ENCODE assay signal across 5 worm cellular contexts in genomic region chrV:4483049-4483507, ce11.
A peak's percentile ranks its signal among the peaks of the same experiment; 100 is the strongest.
TF ChIP-seq lines count a peak whose summit lies in the region.

Gene exc-15, plus strand, starts transcription at chrV:4483459.

TF ChIP-seq in whole organism, L1 larva, 84 proteins besides CTCF, POLR2A, EP300 and RAD21 (continues in another document):
- no peak for TF ChIP-seq isw-1 (GFP tag; IDR thresholded peaks at IDR 0.05; lab: Robert Waterston, UW)
- TF ChIP-seq nhr-47 (tag; optimal IDR thresholded peaks at IDR 0.05; lab: Kevin White, UChicago) = no peak
- no peak for TF ChIP-seq lin-13 (GFP tag; optimal IDR thresholded peaks at IDR 0.05; lab: Kevin White, UChicago)
- no peak for TF ChIP-seq egl-27 (tag; optimal IDR thresholded peaks at IDR 0.05; lab: Kevin White, UChicago)
- no peak for TF ChIP-seq C16A3.4 (tag; optimal IDR thresholded peaks at IDR 0.05; lab: Kevin White, UChicago)
- TF ChIP-seq efl-3 (GFP tag; optimal IDR thresholded peaks at IDR 0.05; lab: Kevin White, UChicago) = no peak
- TF ChIP-seq jun-1 (tag; optimal IDR thresholded peaks at IDR 0.05; lab: Kevin White, UChicago) = no peak
- peak; percentile 72 for TF ChIP-seq lin-14 (GFP tag; optimal IDR thresholded peaks at IDR 0.05; lab: Kevin White, UChicago)
- peak in 1 of 6 experiments; percentile 58 for TF ChIP-seq elt-3 (tag; optimal IDR thresholded peaks at IDR 0.05; lab: Kevin White, UChicago)
- TF ChIP-seq hpl-2 (GFP tag; optimal IDR thresholded peaks at IDR 0.05; lab: Kevin White, UChicago) = no peak
- no peak for TF ChIP-seq ceh-88 (GFP tag; IDR thresholded peaks at IDR 0.05; lab: Robert Waterston, UW)
- no peak for TF ChIP-seq ets-5 (GFP tag; IDR thresholded peaks at IDR 0.05; lab: Robert Waterston, UW)
- no peak for TF ChIP-seq xbp-1 (tag; optimal IDR thresholded peaks at IDR 0.05; lab: Kevin White, UChicago)
- peak; percentile 40 for TF ChIP-seq nhr-71 (tag; optimal IDR thresholded peaks at IDR 0.05; lab: Kevin White, UChicago)
- TF ChIP-seq nhr-20 (tag; optimal IDR thresholded peaks at IDR 0.05; lab: Kevin White, UChicago) = peak; percentile 63
- no peak for TF ChIP-seq ztf-11 (tag; optimal IDR thresholded peaks at IDR 0.05; lab: Kevin White, UChicago)
- TF ChIP-seq nhr-12 (tag; optimal IDR thresholded peaks at IDR 0.05; lab: Kevin White, UChicago) = no peak
- TF ChIP-seq lin-15B (tag; optimal IDR thresholded peaks at IDR 0.05; lab: Kevin White, UChicago) = no peak
- no peak for TF ChIP-seq nhr-84 (tag; optimal IDR thresholded peaks at IDR 0.05; lab: Kevin White, UChicago)

TF ChIP-seq in whole organism, L2 larva, 48 proteins besides CTCF, POLR2A, EP300 and RAD21 (continues in another document):
- TF ChIP-seq sma-9 (GFP tag; optimal IDR thresholded peaks at IDR 0.05; lab: Kevin White, UChicago) (peak; percentile 35), sma-9 (tag; optimal IDR thresholded peaks at IDR 0.05; lab: Kevin White, UChicago) (no peak), gmeb-1 (tag; optimal IDR thresholded peaks at IDR 0.05; lab: Kevin White, UChicago) (peak; percentile 15), alr-1 (tag; optimal IDR thresholded peaks at IDR 0.05; lab: Kevin White, UChicago) (no peak), ztf-4 (tag; optimal IDR thresholded peaks at IDR 0.05; lab: Kevin White, UChicago) (no peak), nhr-237 (tag; optimal IDR thresholded peaks at IDR 0.05; lab: Kevin White, UChicago) (no peak), Y55F3AM.14 (GFP tag; optimal IDR thresholded peaks at IDR 0.05; lab: Kevin White, UChicago) (peak; percentile 29), ceh-16 (tag; optimal IDR thresholded peaks at IDR 0.05; lab: Kevin White, UChicago) (no peak), dmd-4 (tag; optimal IDR thresholded peaks at IDR 0.05; lab: Kevin White, UChicago) (no peak), elt-1 (tag; optimal IDR thresholded peaks at IDR 0.05; lab: Kevin White, UChicago) (no peak), fos-1 (tag; optimal IDR thresholded peaks at IDR 0.05; lab: Kevin White, UChicago) (peak; percentile 77), egl-27 (tag; optimal IDR thresholded peaks at IDR 0.05; lab: Kevin White, UChicago) (no peak), mab-5 (tag; optimal IDR thresholded peaks at IDR 0.05; lab: Kevin White, UChicago) (no peak), lin-39 (tag; optimal IDR thresholded peaks at IDR 0.05; lab: Kevin White, UChicago) (no peak), sem-4 (tag; optimal IDR thresholded peaks at IDR 0.05; lab: Kevin White, UChicago) (no peak), snpc-4 (tag; optimal IDR thresholded peaks at IDR 0.05; lab: Kevin White, UChicago) (no peak), F13H6.1 (tag; optimal IDR thresholded peaks at IDR 0.05; lab: Kevin White, UChicago) (peak; percentile 4), nhr-6 (tag; optimal IDR thresholded peaks at IDR 0.05; lab: Kevin White, UChicago) (no peak), nhr-21 (tag; optimal IDR thresholded peaks at IDR 0.05; lab: Kevin White, UChicago) (peak; percentile 49), blmp-1 (tag; optimal IDR thresholded peaks at IDR 0.05; lab: Kevin White, UChicago; ENCODE audit: insufficient read depth) (peak; percentile 56)

TF ChIP-seq in whole organism, L3 larva, 47 proteins besides CTCF, POLR2A, EP300 and RAD21:
- TF ChIP-seq nhr-67 (tag; optimal IDR thresholded peaks at IDR 0.05; lab: Kevin White, UChicago) (no peak), pqm-1 (tag; optimal IDR thresholded peaks at IDR 0.05; lab: Kevin White, UChicago) (peak; percentile 48), nhr-43 (tag; optimal IDR thresholded peaks at IDR 0.05; lab: Kevin White, UChicago; ENCODE audit: poor library complexity, severe bottlenecking) (peak; percentile 24), ceh-28 (tag; optimal IDR thresholded peaks at IDR 0.05; lab: Kevin White, UChicago) (peak; percentile 11), elt-2 (tag; optimal IDR thresholded peaks at IDR 0.05; lab: Kevin White, UChicago) (peak; percentile 91), nhr-23 (tag; optimal IDR thresholded peaks at IDR 0.05; lab: Kevin White, UChicago) (peak; percentile 25), fkh-2 (tag; optimal IDR thresholded peaks at IDR 0.05; lab: Kevin White, UChicago) (no peak), pha-4 (tag; optimal IDR thresholded peaks at IDR 0.05; lab: Kevin White, UChicago) (peak; percentile 18)

TF ChIP-seq in whole organism, L4 larva, 104 proteins besides CTCF, POLR2A, EP300 and RAD21 (continues in another document):
- TF ChIP-seq php-3 (GFP tag; IDR thresholded peaks at IDR 0.05; lab: Robert Waterston, UW) (no peak), ZK337.2 (GFP tag; IDR thresholded peaks at IDR 0.05; lab: Robert Waterston, UW) (no peak), dmd-8 (GFP tag; IDR thresholded peaks at IDR 0.05; lab: Robert Waterston, UW) (no peak), mxl-3 (GFP tag; optimal IDR thresholded peaks at IDR 0.05; lab: Kevin White, UChicago) (peak; percentile 26), hlh-11 (tag; optimal IDR thresholded peaks at IDR 0.05; lab: Kevin White, UChicago) (peak; percentile 86), F26F4.8 (GFP tag; conservative IDR thresholded peaks at IDR 0.05; lab: Robert Waterston, UW) (no peak), daf-12 (tag; optimal IDR thresholded peaks at IDR 0.05; lab: Kevin White, UChicago) (no peak), mdl-1 (tag; optimal IDR thresholded peaks at IDR 0.05; lab: Kevin White, UChicago) (peak in 1 of 2 experiments; percentile 43), zip-11 (GFP tag; IDR thresholded peaks at IDR 0.05; lab: Robert Waterston, UW) (no peak), attf-4 (tag; optimal IDR thresholded peaks at IDR 0.05; lab: Kevin White, UChicago) (no peak), madf-5 (GFP tag; IDR thresholded peaks at IDR 0.05; lab: Robert Waterston, UW) (no peak), mxl-2 (GFP tag; conservative IDR thresholded peaks at IDR 0.05; lab: Robert Waterston, UW) (no peak), hlh-30 (tag; optimal IDR thresholded peaks at IDR 0.05; lab: Kevin White, UChicago; ENCODE audit: insufficient read depth) (peak; percentile 66), nhr-48 (tag; optimal IDR thresholded peaks at IDR 0.05; lab: Kevin White, UChicago) (no peak), spr-1 (tag; optimal IDR thresholded peaks at IDR 0.05; lab: Kevin White, UChicago) (no peak), T26A8.4 (GFP tag; IDR thresholded peaks at IDR 0.05; lab: Robert Waterston, UW) (no peak), ctbp-1 (GFP tag; IDR thresholded peaks at IDR 0.05; lab: Robert Waterston, UW) (no peak), ZK546.5 (tag; optimal IDR thresholded peaks at IDR 0.05; lab: Kevin White, UChicago) (no peak), snpc-4 (tag; optimal IDR thresholded peaks at IDR 0.05; lab: Kevin White, UChicago) (no peak), ceh-20 (GFP tag; IDR thresholded peaks at IDR 0.05; lab: Robert Waterston, UW) (no peak), egl-43 (GFP tag; IDR thresholded peaks at IDR 0.05; lab: Robert Waterston, UW) (no peak), dve-1 (tag; optimal IDR thresholded peaks at IDR 0.05; lab: Kevin White, UChicago; ENCODE audit: insufficient read depth) (peak; percentile 68), gei-8 (GFP tag; optimal IDR thresholded peaks at IDR 0.05; lab: Kevin White, UChicago) (no peak), pqm-1 (tag; optimal IDR thresholded peaks at IDR 0.05; lab: Kevin White, UChicago) (peak; percentile 80), dmd-6 (GFP tag; IDR thresholded peaks at IDR 0.05; lab: Robert Waterston, UW) (peak; percentile 68), Y105C5A.15 (GFP tag; IDR thresholded peaks at IDR 0.05; lab: Robert Waterston, UW) (no peak), R02D3.7 (tag; optimal IDR thresholded peaks at IDR 0.05; lab: Kevin White, UChicago) (no peak)

TF ChIP-seq in whole organism, young adult, 124 proteins besides CTCF, POLR2A, EP300 and RAD21 (continues in another document):
- TF ChIP-seq pha-4 (tag; optimal IDR thresholded peaks at IDR 0.05; lab: Kevin White, UChicago) (peak; percentile 61), pbrm-1 (GFP tag; IDR thresholded peaks at IDR 0.05; lab: Robert Waterston, UW) (no peak), F22D6.2 (tag; optimal IDR thresholded peaks at IDR 0.05; lab: Kevin White, UChicago) (no peak), ekl-4 (GFP tag; IDR thresholded peaks at IDR 0.05; lab: Robert Waterston, UW) (no peak), akir-1 (GFP tag; optimal IDR thresholded peaks at IDR 0.05; lab: Kevin White, UChicago) (no peak), Y56A3A.18 (GFP tag; IDR thresholded peaks at IDR 0.05; lab: Robert Waterston, UW) (no peak), F39B2.1 (GFP tag; IDR thresholded peaks at IDR 0.05; lab: Robert Waterston, UW) (no peak), dox-1 (GFP tag; IDR thresholded peaks at IDR 0.05; lab: Robert Waterston, UW) (0 out of 2 replicates have a peak, but pooled peaks have one; percentile 13), cebp-1 (GFP tag; IDR thresholded peaks at IDR 0.05; lab: Robert Waterston, UW) (no peak), cebp-1 (tag; optimal IDR thresholded peaks at IDR 0.05; lab: Kevin White, UChicago) (peak; percentile 23), lin-40 (tag; optimal IDR thresholded peaks at IDR 0.05; lab: Kevin White, UChicago) (peak; percentile 39), madf-3 (GFP tag; IDR thresholded peaks at IDR 0.05; lab: Robert Waterston, UW) (no peak), tbx-9 (tag; optimal IDR thresholded peaks at IDR 0.05; lab: Kevin White, UChicago; ENCODE audit: borderline replicate concordance) (no peak), sptf-2 (GFP tag; optimal IDR thresholded peaks at IDR 0.05; lab: Kevin White, UChicago) (no peak), ceh-40 (GFP tag; IDR thresholded peaks at IDR 0.05; lab: Robert Waterston, UW) (no peak), mxl-1 (tag; optimal IDR thresholded peaks at IDR 0.05; lab: Kevin White, UChicago) (no peak), nhr-80 (tag; optimal IDR thresholded peaks at IDR 0.05; lab: Kevin White, UChicago) (peak; percentile 96), nfya-2 (GFP tag; IDR thresholded peaks at IDR 0.05; lab: Robert Waterston, UW) (no peak), lsy-27 (tag; optimal IDR thresholded peaks at IDR 0.05; lab: Kevin White, UChicago; ENCODE audit: borderline replicate concordance, insufficient read depth) (no peak), nhr-90 (tag; optimal IDR thresholded peaks at IDR 0.05; lab: Kevin White, UChicago) (peak; percentile 27), madf-8 (GFP tag; conservative IDR thresholded peaks at IDR 0.05; lab: Robert Waterston, UW) (no peak), nhr-27 (tag; optimal IDR thresholded peaks at IDR 0.05; lab: Kevin White, UChicago) (no peak), ztf-3 (GFP tag; optimal IDR thresholded peaks at IDR 0.05; lab: Kevin White, UChicago) (no peak), atf-7 (tag; optimal IDR thresholded peaks at IDR 0.05; lab: Kevin White, UChicago) (no peak), fkh-3 (tag; optimal IDR thresholded peaks at IDR 0.05; lab: Kevin White, UChicago) (no peak), repo-1 (tag; optimal IDR thresholded peaks at IDR 0.05; lab: Kevin White, UChicago) (no peak), ceh-91 (GFP tag; IDR thresholded peaks at IDR 0.05; lab: Robert Waterston, UW) (no peak), hrde-1 (tag; optimal IDR thresholded peaks at IDR 0.05; lab: Kevin White, UChicago; ENCODE audit: borderline replicate concordance) (no peak), F49E8.2 (tag; optimal IDR thresholded peaks at IDR 0.05; lab: Kevin White, UChicago; ENCODE audit: insufficient read depth) (no peak), ztf-18 (tag; optimal IDR thresholded peaks at IDR 0.05; lab: Kevin White, UChicago) (no peak), B0035.1 (tag; optimal IDR thresholded peaks at IDR 0.05; lab: Kevin White, UChicago) (no peak)
